Worm (Caenorhabditis elegans) whole organism, L3 larva: Measurements from ENCODE around the gene srd-58.

Source experiments
- aly-2 ChIP-seq: fragments of 150-350 bp; optimal IDR thresholded peaks from 2 replicates; lab custom pipeline; 2014; ENCODE audit warnings: missing biosample characterization, missing genetic modification characterization
- ceh-16 ChIP-seq: sonication (generic microtip); optimal IDR thresholded peaks from 2 replicates; lab custom pipeline; 2017; ENCODE audit warnings: missing biosample characterization, missing genetic modification characterization
- ceh-82 ChIP-seq: fragments of 150-350 bp; optimal IDR thresholded peaks from 2 replicates; lab custom pipeline; 2014; ENCODE audit warnings: missing biosample characterization, missing genetic modification characterization
- elt-1 ChIP-seq: fragments of 150-350 bp; optimal IDR thresholded peaks from 2 replicates; lab custom pipeline; 2014; ENCODE audit warnings: missing biosample characterization, missing genetic modification characterization
- fos-1 ChIP-seq: fragments of 150-350 bp; optimal IDR thresholded peaks from 2 replicates; lab custom pipeline; 2014; ENCODE audit warnings: missing biosample characterization, missing genetic modification characterization
- hmg-11 ChIP-seq: sonication (generic microtip); optimal IDR thresholded peaks from 2 replicates; lab custom pipeline; 2016; ENCODE audit warnings: missing genetic modification characterization, missing compliant biosample characterization
- lin-15B ChIP-seq: fragments of 150-350 bp; optimal IDR thresholded peaks from 2 replicates; lab custom pipeline; 2014; ENCODE audit warnings: missing biosample characterization, missing genetic modification characterization
- lin-39 ChIP-seq: fragments of 150-350 bp; optimal IDR thresholded peaks from 2 replicates; lab custom pipeline; 2018; ENCODE audit warnings: missing biosample characterization, missing genetic modification reagents, missing genetic modification characterization
- mml-1 ChIP-seq: fragments of 150-350 bp; sonication (generic microtip); optimal IDR thresholded peaks from 3 replicates; lab custom pipeline; 2014; ENCODE audit warnings: missing biosample characterization, missing genetic modification characterization
- pha-4 ChIP-seq: fragments of 150-350 bp; optimal IDR thresholded peaks from 2 replicates; lab custom pipeline; 2014; ENCODE audit warnings: missing biosample characterization, missing genetic modification reagents, missing genetic modification characterization
- sea-2 ChIP-seq: fragments of 150-350 bp; sonication (generic microtip); optimal IDR thresholded peaks from 4 replicates; lab custom pipeline; 2014; ENCODE audit warnings: missing biosample characterization, missing genetic modification reagents, missing genetic modification characterization
- skn-1 ChIP-seq: fragments of 150-350 bp; optimal IDR thresholded peaks from 2 replicates; lab custom pipeline; 2014; ENCODE audit warnings: missing biosample characterization, missing genetic modification characterization
- snpc-4 ChIP-seq: fragments of 150-350 bp; optimal IDR thresholded peaks from 2 replicates; lab custom pipeline; 2014; ENCODE audit warnings: missing biosample characterization, missing genetic modification characterization
- unc-62 ChIP-seq: fragments of 150-350 bp; sonication (generic microtip); optimal IDR thresholded peaks from 4 replicates; lab custom pipeline; 2014; ENCODE audit warnings: missing biosample characterization, missing genetic modification reagents, missing genetic modification characterization

DNA sequence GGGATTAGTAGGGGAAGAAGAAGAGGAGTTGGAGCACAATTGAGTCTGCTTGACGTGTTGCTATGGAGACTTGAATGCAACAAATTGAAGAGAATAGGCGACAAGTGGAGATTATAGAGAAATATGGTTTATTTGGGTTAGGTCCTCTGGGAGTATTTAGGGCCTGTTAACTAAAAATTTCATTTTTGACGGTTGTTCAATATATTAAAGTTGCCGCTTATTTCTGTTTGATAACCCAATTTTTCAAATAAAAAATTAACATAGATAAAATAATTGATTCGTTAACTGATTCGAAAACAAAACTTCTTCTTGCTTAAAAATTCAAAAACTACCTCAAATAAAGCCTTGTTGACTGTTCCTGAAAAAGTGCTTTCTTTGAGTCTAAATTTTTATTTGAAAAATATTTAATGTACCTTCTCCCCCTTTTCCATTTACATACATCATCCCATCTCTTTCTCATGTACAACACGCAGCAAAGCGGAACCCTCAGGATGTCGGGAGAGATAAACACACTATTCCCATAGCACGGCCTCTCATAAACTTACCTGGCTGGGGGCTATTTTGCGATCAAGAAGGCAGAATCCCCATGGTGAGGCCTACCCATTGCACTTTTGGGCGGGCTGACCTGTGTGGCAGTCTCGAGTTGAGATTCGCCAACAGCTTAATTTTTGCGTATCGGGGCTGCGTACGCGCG is 33.4 kb downstream of the srd-58 start, which contains the start of gene dyf-13:
- no peak for TF ChIP-seq lin-39 (tag; lab: Kevin White, UChicago)
- TF ChIP-seq lin-15B (tag; lab: Kevin White, UChicago) = no peak
- no peak for TF ChIP-seq fos-1 (tag; lab: Kevin White, UChicago)
- TF ChIP-seq mml-1 = no peak
- TF ChIP-seq snpc-4 = no peak
- TF ChIP-seq pha-4 (tag; lab: Kevin White, UChicago) = no peak
- TF ChIP-seq skn-1 (tag; lab: Kevin White, UChicago) = no peak
- TF ChIP-seq ceh-16 (tag; lab: Kevin White, UChicago) = no peak
- TF ChIP-seq ceh-82 (tag; lab: Kevin White, UChicago) = no peak
- TF ChIP-seq elt-1 (tag; lab: Kevin White, UChicago) = no peak
- TF ChIP-seq unc-62 (GFP tag; lab: Kevin White, UChicago) = no peak
- no peak for TF ChIP-seq sea-2 (GFP tag; lab: Kevin White, UChicago)
- no peak for TF ChIP-seq aly-2 (tag; lab: Kevin White, UChicago)
- no peak for TF ChIP-seq hmg-11 (tag; lab: Kevin White, UChicago)
